Fruit fly (Drosophila melanogaster) whole organism, embryonic: ENCODE measurements around the gene CG13088.

ENCODE experiments used
- Aef1 ChIP-seq: fragments of 200-800 bp; sonication (Bioruptor generic); IDR thresholded peaks from 3 replicates; pipeline ENCODE4 v1.3.6; 2022; ENCODE audit warnings: missing biosample characterization, missing genetic modification characterization
- Antp ChIP-seq: fragments of 200-800 bp; sonication (Bioruptor generic); optimal IDR thresholded peaks from 3 replicates; lab custom pipeline; 2016; ENCODE audit warnings: missing biosample characterization, missing genetic modification characterization
- CG10321 ChIP-seq: fragments of 200-800 bp; sonication (Bioruptor generic); IDR thresholded peaks from 2 replicates; pipeline ENCODE4 v1.3.6; 2022; ENCODE audit warnings: missing biosample characterization, missing genetic modification characterization
- CG10366 ChIP-seq: fragments of 200-800 bp; sonication (Bioruptor generic); IDR thresholded peaks from 2 replicates; pipeline ENCODE4 v1.3.6; 2022; ENCODE audit warnings: missing biosample characterization, missing genetic modification characterization
- CG10565 ChIP-seq: fragments of 200-800 bp; sonication (Bioruptor generic); optimal IDR thresholded peaks from 3 replicates; lab custom pipeline; 2016; ENCODE audit warnings: missing biosample characterization, mild to moderate bottlenecking, missing genetic modification characterization
- CG11093 ChIP-seq: fragments of 200-800 bp; sonication (Bioruptor generic); IDR thresholded peaks from 3 replicates; pipeline ENCODE4 v1.3.6; 2022; ENCODE audit warnings: missing biosample characterization, missing genetic modification characterization
- CG11560 ChIP-seq: fragments of 200-800 bp; sonication (Bioruptor generic); IDR thresholded peaks from 3 replicates; pipeline ENCODE4 v1.3.6; 2022; ENCODE audit warnings: missing biosample characterization, missing genetic modification characterization
- CG15011 ChIP-seq: fragments of 200-800 bp; sonication (Bioruptor generic); optimal IDR thresholded peaks from 3 replicates; lab custom pipeline; 2018; ENCODE audit warnings: missing biosample characterization, mild to moderate bottlenecking, missing genetic modification characterization
- CG1602 ChIP-seq: fragments of 200-800 bp; sonication (Bioruptor generic); optimal IDR thresholded peaks from 3 replicates; lab custom pipeline; 2016; ENCODE audit warnings: missing biosample characterization, missing genetic modification characterization
- CG18764 ChIP-seq: fragments of 200-800 bp; sonication (Bioruptor generic); optimal IDR thresholded peaks from 3 replicates; lab custom pipeline; 2016; ENCODE audit warnings: missing biosample characterization, missing genetic modification characterization
- CG3407 ChIP-seq: fragments of 200-800 bp; sonication (Bioruptor generic); optimal IDR thresholded peaks from 2 replicates; lab custom pipeline; 2018; ENCODE audit warnings: missing biosample characterization, mild to moderate bottlenecking, missing genetic modification characterization
- CG43689 ChIP-seq: fragments of 200-800 bp; sonication (Bioruptor generic); IDR thresholded peaks from 2 replicates; pipeline ENCODE4 v1.3.6; 2022; ENCODE audit warnings: missing biosample characterization, missing genetic modification characterization
- CG8281 ChIP-seq: fragments of 200-800 bp; sonication (Bioruptor generic); optimal IDR thresholded peaks from 2 replicates; lab custom pipeline; 2018; ENCODE audit warnings: missing biosample characterization, mild to moderate bottlenecking, missing genetic modification characterization, moderate library complexity
- CG8388 ChIP-seq: fragments of 200-800 bp; sonication (Bioruptor generic); optimal IDR thresholded peaks from 2 replicates; lab custom pipeline; 2019; ENCODE audit warnings: missing biosample characterization, mild to moderate bottlenecking, missing genetic modification characterization, moderate library complexity
- CG8924 ChIP-seq: fragments of 200-800 bp; optimal IDR thresholded peaks from 3 replicates; lab custom pipeline; 2019; ENCODE audit warnings: missing biosample characterization, mild to moderate bottlenecking, missing genetic modification characterization, moderate library complexity
- CG9215 ChIP-seq: fragments of 200-800 bp; sonication (Bioruptor generic); IDR thresholded peaks from 2 replicates; pipeline ENCODE4 v1.3.6; 2022; ENCODE audit warnings: missing biosample characterization, missing genetic modification characterization
- CG9437 ChIP-seq: fragments of 200-800 bp; sonication (Bioruptor generic); optimal IDR thresholded peaks from 2 replicates; lab custom pipeline; 2018; ENCODE audit warnings: missing biosample characterization, mild to moderate bottlenecking, missing genetic modification characterization
- CG9817 ChIP-seq: fragments of 200-800 bp; sonication (Bioruptor generic); optimal IDR thresholded peaks from 2 replicates; lab custom pipeline; 2018; ENCODE audit warnings: missing biosample characterization, mild to moderate bottlenecking, missing genetic modification characterization, moderate library complexity
- D19A ChIP-seq: fragments of 200-800 bp; optimal IDR thresholded peaks from 3 replicates; lab custom pipeline; 2019; ENCODE audit warnings: missing biosample characterization, mild to moderate bottlenecking, missing genetic modification characterization, moderate library complexity
- Dbx ChIP-seq: fragments of 200-800 bp; sonication (Bioruptor generic); IDR thresholded peaks from 3 replicates; pipeline ENCODE4 v1.3.6; 2022; ENCODE audit warnings: missing biosample characterization, missing genetic modification characterization
- Hand ChIP-seq: fragments of 200-800 bp; sonication (Bioruptor generic); optimal IDR thresholded peaks from 2 replicates; lab custom pipeline; 2017; ENCODE audit warnings: mild to moderate bottlenecking, missing biosample characterization, missing genetic modification reagents, missing genetic modification characterization
- Hmx ChIP-seq: fragments of 200-800 bp; sonication (Bioruptor generic); optimal IDR thresholded peaks from 2 replicates; lab custom pipeline; 2016; ENCODE audit warnings: missing biosample characterization, missing genetic modification characterization
- Lhr ChIP-seq: fragments of 200-800 bp; sonication (Bioruptor generic); optimal IDR thresholded peaks from 3 replicates; lab custom pipeline; 2017; ENCODE audit warnings: mild to moderate bottlenecking, missing biosample characterization, missing genetic modification reagents, missing genetic modification characterization
- MTF-1 ChIP-seq: fragments of 200-800 bp; sonication (Bioruptor generic); optimal IDR thresholded peaks from 2 replicates; lab custom pipeline; 2018; ENCODE audit warnings: missing biosample characterization, mild to moderate bottlenecking, missing genetic modification characterization, borderline replicate concordance
- Max ChIP-seq: fragments of 200-800 bp; sonication (Bioruptor generic); optimal IDR thresholded peaks from 2 replicates; lab custom pipeline; 2016; ENCODE audit warnings: missing biosample characterization, mild to moderate bottlenecking, missing genetic modification characterization
- Pdp1 ChIP-seq, 2 experiments: fragments of 200-800 bp; sonication (Bioruptor generic); optimal IDR thresholded peaks; 3 replicates each; lab custom pipeline; 2016; ENCODE audit warnings: missing biosample characterization in 2 of 2, missing genetic modification characterization in 2 of 2, mild to moderate bottlenecking in 1 of 2, moderate library complexity in 1 of 2
- Ravus ChIP-seq: fragments of 200-800 bp; sonication (Bioruptor generic); IDR thresholded peaks from 2 replicates; pipeline ENCODE4 v1.3.6; 2022; ENCODE audit warnings: missing biosample characterization, missing genetic modification characterization
- Sin3A ChIP-seq: fragments of >200 bp; optimal IDR thresholded peaks from 2 replicates; lab custom pipeline; 2018
- Six4 ChIP-seq: fragments of 200-800 bp; sonication (Bioruptor generic); optimal IDR thresholded peaks from 2 replicates; lab custom pipeline; 2016; ENCODE audit warnings: missing biosample characterization, missing genetic modification characterization
- Sox102F ChIP-seq: fragments of 200-800 bp; sonication (Bioruptor generic); optimal IDR thresholded peaks from 2 replicates; lab custom pipeline; 2018; ENCODE audit warnings: missing biosample characterization, mild to moderate bottlenecking, missing genetic modification characterization, moderate library complexity
- Spps ChIP-seq: fragments of 200-800 bp; sonication (Bioruptor generic); optimal IDR thresholded peaks from 2 replicates; lab custom pipeline; 2018; ENCODE audit warnings: missing biosample characterization, mild to moderate bottlenecking, missing genetic modification characterization
- Sry-δ ChIP-seq: fragments of 200-800 bp; sonication (Bioruptor generic); optimal IDR thresholded peaks from 2 replicates; lab custom pipeline; 2016; ENCODE audit warnings: missing biosample characterization, missing genetic modification characterization
- Tbp ChIP-seq: fragments of >200 bp; optimal IDR thresholded peaks from 2 replicates; lab custom pipeline; 2018; ENCODE audit warnings: missing biosample characterization, missing genetic modification characterization
- cas ChIP-seq: fragments of 200-800 bp; sonication (Bioruptor generic); IDR thresholded peaks from 2 replicates; pipeline ENCODE4 v1.3.6; 2022; ENCODE audit warnings: missing biosample characterization, missing genetic modification characterization
- cato ChIP-seq: fragments of 200-800 bp; sonication (Bioruptor generic); optimal IDR thresholded peaks from 2 replicates; lab custom pipeline; 2016; ENCODE audit warnings: missing biosample characterization, missing genetic modification characterization, borderline replicate concordance
- hth ChIP-seq: fragments of >200 bp; optimal IDR thresholded peaks from 2 replicates; lab custom pipeline; 2017; ENCODE audit warnings: inconsistent platforms
- klu ChIP-seq: fragments of 200-800 bp; sonication (Bioruptor generic); IDR thresholded peaks from 2 replicates; pipeline ENCODE4 v1.3.6; 2022; ENCODE audit warnings: missing biosample characterization, missing genetic modification characterization
- knrl ChIP-seq: fragments of 200-800 bp; sonication (Bioruptor generic); IDR thresholded peaks from 3 replicates; pipeline ENCODE4 v1.3.6; 2022; ENCODE audit warnings: missing biosample characterization, missing genetic modification characterization; ENCODE audit not compliant: partially characterized antibody
- lov ChIP-seq, 2 experiments: fragments of 200-800 bp in 1 of 2; fragments of >200 bp in 1 of 2; sonication (Bioruptor generic) in 1 of 2; IDR thresholded peaks in 1 of 2; optimal IDR thresholded peaks in 1 of 2; 2 replicates in 1 of 2; 3 replicates in 1 of 2; pipeline versions ENCODE4 v1.3.6 to Lab custom; 2017 to 2022; ENCODE audit warnings: missing biosample characterization in 1 of 2, missing genetic modification characterization in 1 of 2
- nmo ChIP-seq: fragments of 200-800 bp; sonication (Bioruptor generic); optimal IDR thresholded peaks from 2 replicates; lab custom pipeline; 2018; ENCODE audit warnings: missing biosample characterization, mild to moderate bottlenecking, missing genetic modification characterization, moderate library complexity
- phol ChIP-seq: fragments of 200-800 bp; sonication (Bioruptor generic); optimal IDR thresholded peaks from 3 replicates; lab custom pipeline; 2018; ENCODE audit warnings: missing biosample characterization, mild to moderate bottlenecking, missing genetic modification characterization, moderate library complexity
- psq ChIP-seq: fragments of 200-800 bp; sonication (Bioruptor generic); optimal IDR thresholded peaks from 2 replicates; lab custom pipeline; 2017; ENCODE audit warnings: missing biosample characterization, missing genetic modification characterization
- salm ChIP-seq: fragments of 200-800 bp; sonication (Bioruptor generic); optimal IDR thresholded peaks from 2 replicates; lab custom pipeline; 2018; ENCODE audit warnings: missing biosample characterization, mild to moderate bottlenecking, missing genetic modification characterization
- sim ChIP-seq: fragments of 200-800 bp; sonication (Bioruptor generic); IDR thresholded peaks from 2 replicates; pipeline ENCODE4 v1.3.6; 2022; ENCODE audit warnings: missing biosample characterization, missing genetic modification characterization
- so ChIP-seq: fragments of 200-800 bp; sonication (Bioruptor generic); IDR thresholded peaks from 3 replicates; pipeline ENCODE4 v1.3.6; 2022; ENCODE audit warnings: missing biosample characterization, missing genetic modification characterization
- ssp ChIP-seq: fragments of 200-800 bp; sonication (Bioruptor generic); IDR thresholded peaks from 2 replicates; pipeline ENCODE4 v1.3.6; 2022; ENCODE audit warnings: missing biosample characterization, missing genetic modification characterization
- vnd ChIP-seq: fragments of 200-800 bp; sonication (Bioruptor generic); IDR thresholded peaks from 3 replicates; pipeline ENCODE4 v1.3.6; 2022; ENCODE audit warnings: missing biosample characterization, missing genetic modification characterization; ENCODE audit not compliant: partially characterized antibody
- vvl ChIP-seq: fragments of 200-800 bp; sonication (Bioruptor generic); IDR thresholded peaks from 2 replicates; pipeline ENCODE4 v1.3.6; 2022; ENCODE audit warnings: missing biosample characterization, missing genetic modification characterization
- wdn ChIP-seq: fragments of 200-800 bp; sonication (Bioruptor generic); IDR thresholded peaks from 2 replicates; pipeline ENCODE4 v1.3.6; 2022; ENCODE audit warnings: missing biosample characterization, missing genetic modification characterization
- z ChIP-seq: fragments of 200-800 bp; sonication (Bioruptor generic); IDR thresholded peaks from 3 replicates; pipeline ENCODE4 v1.3.6; 2022; ENCODE audit warnings: missing biosample characterization, missing genetic modification characterization
- zfh1 ChIP-seq: fragments of 200-800 bp; sonication (Bioruptor generic); IDR thresholded peaks from 3 replicates; pipeline ENCODE4 v1.3.6; 2022; ENCODE audit warnings: missing biosample characterization, missing genetic modification characterization

The CG13088 gene

dm6 chr2L:8464107-8464582 lies 24.6 kb upstream of the CG13088 start, which contains the start of gene prg (continued):
- TF ChIP-seq CG9215 (GFP tag; lab: Robert Waterston, UW), result 0 out of 2 replicates have a peak, but pooled peaks have one; percentile 17
- peak; percentile 59 for TF ChIP-seq CG9817 (tag; lab: Kevin White, UChicago)
- TF ChIP-seq Aef1 (GFP tag; lab: Robert Waterston, UW), result peak; percentile 47; the same call in 2 of the 3 replicates
- peak; percentile 16 for TF ChIP-seq CG18764 (GFP tag; lab: Kevin White, UChicago)
- TF ChIP-seq sim (GFP tag; lab: Robert Waterston, UW), result no peak
- TF ChIP-seq CG10366 (GFP tag; lab: Robert Waterston, UW), result peak; percentile 47
- TF ChIP-seq MTF-1 (GFP tag; lab: Kevin White, UChicago), result no peak
- no peak for TF ChIP-seq lov (optimal IDR thresholded peaks at IDR 0.05; lab: Kevin White, UChicago)
- no peak for TF ChIP-seq lov (GFP tag; IDR thresholded peaks at IDR 0.05; lab: Robert Waterston, UW)
- no peak for TF ChIP-seq ssp
- peak; percentile 64 for TF ChIP-seq vvl (GFP tag; lab: Robert Waterston, UW)
- peak; percentile 76 for TF ChIP-seq phol (tag; lab: Kevin White, UChicago)
- peak; percentile 42 for TF ChIP-seq Lhr (GFP tag; lab: Kevin White, UChicago)
- TF ChIP-seq CG8388, result peak; percentile 54
- TF ChIP-seq klu (GFP tag; lab: Robert Waterston, UW), result no peak
- TF ChIP-seq Ravus (GFP tag; lab: Robert Waterston, UW), result no peak
- TF ChIP-seq CG8924 (tag; lab: Kevin White, UChicago), result peak; percentile 66
- TF ChIP-seq Tbp (GFP tag; lab: Kevin White, UChicago), result no peak
- peak; percentile 3 for TF ChIP-seq CG3407
- no peak for TF ChIP-seq Sin3A (lab: Kevin White, UChicago)
- TF ChIP-seq CG1602 (GFP tag; lab: Kevin White, UChicago), result peak; percentile 49
- peak; percentile 61 to 66 for TF ChIP-seq Pdp1 (GFP tag; optimal IDR thresholded peaks at IDR 0.05; lab: Kevin White, UChicago)
- TF ChIP-seq CG8281 (tag; lab: Kevin White, UChicago), result peak; percentile 26
- TF ChIP-seq cas (GFP tag; lab: Robert Waterston, UW), result no peak
- TF ChIP-seq salm (tag; lab: Kevin White, UChicago), result no peak
- TF ChIP-seq Six4 (GFP tag; lab: Kevin White, UChicago), result peak; percentile 26
- peak; percentile 90 for TF ChIP-seq vnd (GFP tag; lab: Robert Waterston, UW)
- no peak for TF ChIP-seq CG11093 (GFP tag; lab: Robert Waterston, UW)
- peak; percentile 56 for TF ChIP-seq Antp (GFP tag; lab: Kevin White, UChicago)
- peak; percentile 36 for TF ChIP-seq CG9437 (GFP tag; lab: Kevin White, UChicago)
- TF ChIP-seq Sox102F (GFP tag; lab: Kevin White, UChicago), result peak; percentile 72
- TF ChIP-seq CG11560, result no peak
- TF ChIP-seq cato, result peak; percentile 14
- peak; percentile 51 for TF ChIP-seq Hand (GFP tag; lab: Kevin White, UChicago)
- peak; percentile 77 for TF ChIP-seq Sry-δ (GFP tag; lab: Kevin White, UChicago)
- TF ChIP-seq psq, result no peak
- no peak for TF ChIP-seq hth (lab: Kevin White, UChicago)
- TF ChIP-seq nmo (GFP tag; lab: Kevin White, UChicago), result peak; percentile 66
- peak; percentile 84 for TF ChIP-seq Max (GFP tag; lab: Kevin White, UChicago)
- TF ChIP-seq D19A (tag; lab: Kevin White, UChicago), result peak; percentile 67
- peak; percentile 44 for TF ChIP-seq CG15011 (GFP tag; lab: Kevin White, UChicago)
- peak; percentile 90 for TF ChIP-seq knrl (GFP tag; lab: Robert Waterston, UW)
- TF ChIP-seq CG10565 (GFP tag; lab: Kevin White, UChicago), result no peak
- no peak for TF ChIP-seq z (GFP tag; lab: Robert Waterston, UW)
- TF ChIP-seq zfh1, result peak; percentile 16; the same call in 1 of the 3 replicates
- peak; percentile 81 for TF ChIP-seq Dbx (GFP tag; lab: Robert Waterston, UW)
- TF ChIP-seq Spps (tag; lab: Kevin White, UChicago), result no peak
- TF ChIP-seq CG43689 (GFP tag; lab: Robert Waterston, UW), result no peak; the same call in 1 of the 2 replicates
- peak; percentile 62 for TF ChIP-seq Hmx (GFP tag; lab: Kevin White, UChicago)
- TF ChIP-seq so (GFP tag; lab: Robert Waterston, UW), result peak; percentile 63; the same call in 1 of the 3 replicates
- 0 out of 2 replicates have a peak, but pooled peaks have one; percentile 32 for TF ChIP-seq wdn (GFP tag; lab: Robert Waterston, UW)
- TF ChIP-seq CG10321 (GFP tag; lab: Robert Waterston, UW), result 0 out of 2 replicates have a peak, but pooled peaks have one; percentile 30
